Worm (Caenorhabditis elegans) whole organism, L4 larva: ENCODE data around the gene lact-8.

Experiments used
- F10B5.3 ChIP-seq: sonication (generic microtip); optimal IDR thresholded peaks from 2 replicates; lab custom pipeline; 2016; ENCODE audit warnings: mild to moderate bottlenecking, missing genetic modification characterization, missing compliant biosample characterization
- F26F4.8 ChIP-seq: fragments of 200-800 bp; sonication (Bioruptor generic); conservative IDR thresholded peaks from 2 replicates; pipeline ENCODE4 v1.3.6; 2022; ENCODE audit warnings: missing genetic modification characterization, missing compliant biosample characterization
- R02D3.7 ChIP-seq: fragments of 150-350 bp; sonication (generic microtip); optimal IDR thresholded peaks from 3 replicates; lab custom pipeline; 2014; ENCODE audit warnings: missing biosample characterization, missing genetic modification characterization
- Y48G9A.11 ChIP-seq: fragments of 200-800 bp; sonication (Bioruptor generic); IDR thresholded peaks from 2 replicates; pipeline ENCODE4 v1.3.6; 2022; ENCODE audit warnings: missing genetic modification reagents, missing genetic modification characterization, missing compliant biosample characterization
- ZK546.5 ChIP-seq, 2 experiments: sonication (generic microtip); optimal IDR thresholded peaks; 2 replicates each; lab custom pipeline; 2017; ENCODE audit warnings: missing biosample characterization in 2 of 2, missing genetic modification characterization in 2 of 2
- aly-2 ChIP-seq: sonication (generic microtip); optimal IDR thresholded peaks from 2 replicates; lab custom pipeline; 2018; ENCODE audit warnings: missing biosample characterization, missing genetic modification characterization
- arid-1 ChIP-seq: fragments of 200-800 bp; sonication (Bioruptor generic); conservative IDR thresholded peaks from 2 replicates; pipeline ENCODE4 v1.3.6; 2022; ENCODE audit warnings: missing genetic modification reagents, missing genetic modification characterization, missing compliant biosample characterization
- ceh-44 ChIP-seq: fragments of 200-800 bp; sonication (Bioruptor generic); IDR thresholded peaks from 2 replicates; pipeline ENCODE4 v1.3.6; 2022; ENCODE audit warnings: missing genetic modification reagents, missing genetic modification characterization, missing compliant biosample characterization
- ctbp-1 ChIP-seq: fragments of 200-800 bp; sonication (Bioruptor generic); IDR thresholded peaks from 2 replicates; pipeline ENCODE4 v1.3.6; 2022; ENCODE audit warnings: missing genetic modification reagents, missing genetic modification characterization, missing compliant biosample characterization
- daf-16 ChIP-seq, 3 experiments: sonication (generic microtip); optimal IDR thresholded peaks; 2 replicates each; lab custom pipeline; 2016 to 2017; ENCODE audit warnings: missing genetic modification characterization in 3 of 3, missing genetic modification reagents in 3 of 3, mild to moderate bottlenecking in 2 of 3, missing compliant biosample characterization in 2 of 3, missing biosample characterization in 1 of 3, moderate library complexity in 1 of 3
- daf-8 ChIP-seq: fragments of 200-800 bp; sonication (Bioruptor generic); IDR thresholded peaks from 2 replicates; pipeline ENCODE4 v1.3.6; 2022; ENCODE audit warnings: missing genetic modification characterization, missing compliant biosample characterization
- dmd-6 ChIP-seq: fragments of 200-800 bp; sonication (Bioruptor generic); IDR thresholded peaks from 2 replicates; pipeline ENCODE4 v1.3.6; 2022; ENCODE audit warnings: missing genetic modification reagents, missing genetic modification characterization, missing compliant biosample characterization
- dve-1 ChIP-seq: sonication (generic microtip); optimal IDR thresholded peaks from 2 replicates; lab custom pipeline; 2017; ENCODE audit warnings: antibody characterized with exemption, mild to moderate bottlenecking, missing genetic modification characterization, missing compliant biosample characterization; ENCODE audit not compliant: insufficient read depth
- hlh-11 ChIP-seq: fragments of 200-800 bp; sonication (Bioruptor generic); optimal IDR thresholded peaks from 2 replicates; lab custom pipeline; 2018; ENCODE audit warnings: mild to moderate bottlenecking, missing genetic modification characterization, missing compliant biosample characterization
- hlh-30 ChIP-seq: sonication (generic microtip); optimal IDR thresholded peaks from 2 replicates; lab custom pipeline; 2017; ENCODE audit warnings: antibody characterized with exemption, mild to moderate bottlenecking, missing genetic modification characterization, missing compliant biosample characterization; ENCODE audit not compliant: insufficient read depth
- hmg-1.1 ChIP-seq: fragments of 200-800 bp; sonication (Bioruptor generic); IDR thresholded peaks from 2 replicates; pipeline ENCODE4 v1.3.6; 2022; ENCODE audit warnings: missing genetic modification reagents, missing genetic modification characterization, missing compliant biosample characterization
- lin-15B ChIP-seq: fragments of 150-350 bp; sonication (generic microtip); optimal IDR thresholded peaks from 3 replicates; lab custom pipeline; 2014; ENCODE audit warnings: missing biosample characterization, missing genetic modification characterization
- madf-5 ChIP-seq, 2 experiments: fragments of 200-800 bp; sonication (Bioruptor generic); IDR thresholded peaks; 2 replicates each; pipeline ENCODE4 v1.3.6; 2022; ENCODE audit warnings: missing compliant biosample characterization in 2 of 2, missing genetic modification characterization in 2 of 2
- mdl-1 ChIP-seq, 2 experiments: fragments of 150-350 bp in 1 of 2; sonication (generic microtip) in 1 of 2; optimal IDR thresholded peaks; 2 replicates each; lab custom pipeline; 2014 to 2017; ENCODE audit warnings: missing biosample characterization in 2 of 2, missing genetic modification characterization in 2 of 2
- mes-2 ChIP-seq: sonication (generic microtip); optimal IDR thresholded peaks from 2 replicates; lab custom pipeline; 2016; ENCODE audit warnings: missing genotype, mild to moderate bottlenecking, missing genetic modification characterization, missing compliant biosample characterization; ENCODE audit not compliant: poor library complexity, severe bottlenecking
- nhr-10 ChIP-seq: fragments of 150-350 bp; optimal IDR thresholded peaks from 2 replicates; lab custom pipeline; 2014; ENCODE audit warnings: missing biosample characterization, missing genetic modification characterization
- nhr-237 ChIP-seq: sonication (generic microtip); optimal IDR thresholded peaks from 2 replicates; lab custom pipeline; 2017; ENCODE audit warnings: missing biosample characterization, missing genetic modification characterization
- nhr-28 ChIP-seq: fragments of 150-350 bp; optimal IDR thresholded peaks from 2 replicates; lab custom pipeline; 2014; ENCODE audit warnings: missing biosample characterization, missing genetic modification characterization
- nhr-76 ChIP-seq: fragments of 150-350 bp; optimal IDR thresholded peaks from 2 replicates; lab custom pipeline; 2014; ENCODE audit warnings: missing biosample characterization, missing genetic modification characterization
- nhr-77 ChIP-seq: fragments of 150-350 bp; optimal IDR thresholded peaks from 2 replicates; lab custom pipeline; 2014; ENCODE audit warnings: missing biosample characterization, missing genetic modification characterization
- php-3 ChIP-seq: fragments of 200-800 bp; sonication (Bioruptor generic); IDR thresholded peaks from 2 replicates; pipeline ENCODE4 v1.3.6; 2022; ENCODE audit warnings: missing genetic modification reagents, missing genetic modification characterization, missing compliant biosample characterization
- pqm-1 ChIP-seq: sonication (generic microtip); optimal IDR thresholded peaks from 2 replicates; lab custom pipeline; 2017; ENCODE audit warnings: missing biosample characterization, missing genetic modification characterization
- snpc-4 ChIP-seq: fragments of 150-350 bp; optimal IDR thresholded peaks from 2 replicates; lab custom pipeline; 2014; ENCODE audit warnings: missing biosample characterization, missing genetic modification characterization
- unc-130 ChIP-seq: sonication (generic microtip); optimal IDR thresholded peaks from 2 replicates; lab custom pipeline; 2016; ENCODE audit warnings: missing genetic modification reagents, missing genetic modification characterization, missing compliant biosample characterization
- unc-62 ChIP-seq, 3 experiments: fragments of 150-350 bp in 1 of 3; sonication (generic microtip); optimal IDR thresholded peaks in 2 of 3; peaks in 1 of 3; 1 replicate in 1 of 3; 2 replicates in 2 of 3; lab custom pipeline; 2014 to 2017; ENCODE audit warnings: missing biosample characterization in 3 of 3, missing genetic modification characterization in 3 of 3, missing genetic modification reagents in 3 of 3, missing genotype in 1 of 3
- zfp-2 ChIP-seq: sonication (generic microtip); optimal IDR thresholded peaks from 2 replicates; lab custom pipeline; 2016; ENCODE audit warnings: mild to moderate bottlenecking, missing genetic modification characterization, missing compliant biosample characterization
- zip-2 ChIP-seq: fragments of 150-350 bp; optimal IDR thresholded peaks from 2 replicates; lab custom pipeline; 2014; ENCODE audit warnings: missing biosample characterization, missing genetic modification characterization
- ztf-7 ChIP-seq: fragments of 150-350 bp; optimal IDR thresholded peaks from 2 replicates; lab custom pipeline; 2014; ENCODE audit warnings: missing biosample characterization, missing genetic modification characterization

lact-8 gene

DNA sequence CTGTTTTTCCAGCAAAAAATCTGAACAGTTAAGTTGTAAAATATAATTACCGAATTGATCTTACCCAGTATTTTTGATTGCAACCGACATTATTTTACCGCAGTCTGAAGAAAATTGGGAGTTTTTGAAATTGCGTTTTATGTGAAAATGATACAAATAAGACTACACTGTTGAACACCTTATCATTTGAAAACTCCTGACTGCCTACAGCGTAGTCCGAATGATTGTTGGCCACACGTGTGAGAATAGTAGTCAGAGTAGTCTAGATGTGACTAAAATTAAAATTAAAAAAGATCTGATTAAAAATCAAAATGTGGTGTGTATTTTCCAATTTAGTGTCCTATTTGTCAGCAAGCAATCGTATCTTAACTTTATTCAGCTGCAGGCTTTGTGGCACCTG is 46.7 kb downstream of the lact-8 start, which contains the start of gene dhs-18:
TSS of gene dhs-18 (minus strand) at position 104 of the 400 bp plus-strand sequence.
- TF ChIP-seq nhr-77 (tag; lab: Kevin White, UChicago): peak; percentile 67
- no peak for TF ChIP-seq R02D3.7
- TF ChIP-seq nhr-10 (tag; lab: Kevin White, UChicago): no peak
- peak; percentile 96 for TF ChIP-seq nhr-28 (tag; lab: Kevin White, UChicago)
- peak; percentile 42 for TF ChIP-seq pqm-1
- TF ChIP-seq ceh-44 (GFP tag; lab: Robert Waterston, UW): no peak
- TF ChIP-seq Y48G9A.11 (GFP tag; lab: Robert Waterston, UW): no peak
- no peak for TF ChIP-seq madf-5 (GFP tag; IDR thresholded peaks at IDR 0.05; lab: Robert Waterston, UW)
- TF ChIP-seq ctbp-1 (GFP tag; lab: Robert Waterston, UW): no peak
- peak; percentile 23 for TF ChIP-seq hlh-30 (tag; lab: Kevin White, UChicago)
- TF ChIP-seq dve-1 (tag; lab: Kevin White, UChicago): peak; percentile 9
- peak in 1 of 2 experiments; percentile 53 for TF ChIP-seq mdl-1 (tag; optimal IDR thresholded peaks at IDR 0.05; lab: Kevin White, UChicago)
- no peak for TF ChIP-seq F26F4.8 (GFP tag; lab: Robert Waterston, UW)
- TF ChIP-seq ZK546.5 (tag; optimal IDR thresholded peaks at IDR 0.05; lab: Kevin White, UChicago): no peak
- TF ChIP-seq dmd-6: peak; percentile 46
- TF ChIP-seq hlh-11 (tag; lab: Kevin White, UChicago): peak; percentile 11
- TF ChIP-seq unc-62 (GFP tag; optimal IDR thresholded peaks at IDR 0.05 in 1 of 2; lab: Kevin White, UChicago): peak in 1 of 2 experiments; percentile 66
- no peak for TF ChIP-seq unc-62 (tag; optimal IDR thresholded peaks at IDR 0.05; lab: Kevin White, UChicago)
- TF ChIP-seq, all 104 proteins: peak for 9

DNA sequence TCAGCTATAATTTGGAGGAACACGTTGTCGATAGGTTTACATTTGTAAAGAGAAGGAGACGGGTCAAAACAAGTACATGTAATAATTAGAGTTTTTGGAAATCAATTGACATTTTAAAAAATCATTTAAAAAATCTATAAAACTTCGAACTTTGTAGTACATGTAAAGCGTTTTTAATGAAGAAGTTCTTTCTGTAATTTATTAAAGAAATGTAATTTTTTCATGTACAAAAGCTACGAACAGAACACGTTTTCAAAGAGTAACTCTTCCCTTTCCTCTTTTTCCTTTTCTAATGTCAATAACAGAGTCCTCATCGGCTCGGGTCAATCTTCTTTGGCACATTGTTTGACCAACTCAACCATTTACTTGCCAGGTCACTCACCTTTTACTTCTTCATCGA is 49.6 kb downstream of the lact-8 start, which contains the start of gene C45B11.6:
TSS of gene C45B11.6 (plus strand) at position 301 of the 400 bp plus-strand sequence.
- TF ChIP-seq mes-2 (no peak), unc-130 (GFP tag; lab: Kevin White, UChicago) (no peak), zfp-2 (tag; lab: Kevin White, UChicago) (no peak), nhr-10 (tag; lab: Kevin White, UChicago) (no peak), php-3 (GFP tag; lab: Robert Waterston, UW) (no peak)

DNA sequence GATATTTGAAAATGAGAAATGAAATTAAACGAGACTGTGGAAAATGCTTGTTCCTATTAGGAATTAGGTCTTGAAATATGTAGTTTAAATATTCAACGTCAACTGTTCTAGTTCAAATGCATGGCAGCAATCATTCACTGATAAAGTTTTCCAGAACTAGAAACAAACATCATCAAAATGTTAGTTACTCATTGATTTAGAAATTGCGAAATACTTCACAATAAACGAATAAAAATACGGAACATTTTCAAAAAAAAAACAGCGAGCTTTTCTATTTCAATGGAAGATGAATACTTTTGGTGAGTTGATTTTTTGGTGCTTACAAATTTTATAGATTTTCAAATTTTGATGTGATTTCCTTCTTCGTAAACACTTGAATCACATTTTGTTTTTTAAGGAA is 50.9 kb downstream of the lact-8 start, which contains the start of gene C45B11.2:
TSS of gene C45B11.2 (plus strand) at position 173 of the 400 bp plus-strand sequence.
- TF ChIP-seq arid-1 (GFP tag; lab: Robert Waterston, UW): no peak
- TF ChIP-seq daf-16 (GFP tag; optimal IDR thresholded peaks at IDR 0.05; lab: Kevin White, UChicago): no peak
- TF ChIP-seq daf-16 (tag; optimal IDR thresholded peaks at IDR 0.05; lab: Kevin White, UChicago): peak; percentile 1
- TF ChIP-seq aly-2 (tag; lab: Kevin White, UChicago): no peak
- TF ChIP-seq zip-2 (tag; lab: Kevin White, UChicago): peak; percentile 86
- no peak for TF ChIP-seq nhr-237
- no peak for TF ChIP-seq snpc-4 (tag; lab: Kevin White, UChicago)

ce11 chrV:11041499-11041898 is 51.9 kb downstream of the lact-8 start, which contains the start of gene C45B11.5:
Gene C45B11.5 (plus strand): TSS chrV:11041799.
- TF ChIP-seq ztf-7 (tag; lab: Kevin White, UChicago) (no peak), nhr-76 (tag; lab: Kevin White, UChicago) (no peak), hmg-1.1 (GFP tag; lab: Robert Waterston, UW) (no peak), F10B5.3 (tag; lab: Kevin White, UChicago) (no peak), daf-8 (GFP tag; lab: Robert Waterston, UW) (no peak), lin-15B (tag; lab: Kevin White, UChicago) (no peak)
